Worm (Caenorhabditis elegans): Measurements from ENCODE around the gene R10E4.6.

The R10E4.6 gene

ce11 chrIII:4269220-4269935, 23.8 kb upstream of the R10E4.6 start, which contains the start of the genes sftb-1 and R10E4.1 (continued):
- TF ChIP-seq skn-1 (tag; optimal IDR thresholded peaks at IDR 0.05) (peak; percentile 72), snpc-4 (tag; optimal IDR thresholded peaks at IDR 0.05) (peak; percentile 58), nhr-47 (tag; optimal IDR thresholded peaks at IDR 0.05) (peak; percentile 86), aha-1 (tag; optimal IDR thresholded peaks at IDR 0.05) (no peak), efl-3 (GFP tag; optimal IDR thresholded peaks at IDR 0.05) (no peak), jun-1 (tag; optimal IDR thresholded peaks at IDR 0.05) (peak; percentile 40), nhr-90 (tag; optimal IDR thresholded peaks at IDR 0.05; ENCODE audit: poor library complexity) (peak; percentile 77), snu-23 (GFP tag; optimal IDR thresholded peaks at IDR 0.05) (peak; percentile 85), nhr-20 (tag; optimal IDR thresholded peaks at IDR 0.05) (peak; percentile 80), aly-2 (tag; optimal IDR thresholded peaks at IDR 0.05) (peak; percentile 29), isw-1 (GFP tag; IDR thresholded peaks at IDR 0.05) (peak; percentile 55), tbx-2 (tag; optimal IDR thresholded peaks at IDR 0.05) (peak; percentile 81), elt-3 (tag; optimal IDR thresholded peaks at IDR 0.05) (peak in 2 of 6 experiments; percentile 29 to 49), nhr-11 (tag; optimal IDR thresholded peaks at IDR 0.05) (peak; percentile 22), ztf-4 (tag; optimal IDR thresholded peaks at IDR 0.05) (no peak), nhr-71 (tag; optimal IDR thresholded peaks at IDR 0.05) (peak; percentile 87), rnt-1 (tag; optimal IDR thresholded peaks at IDR 0.05) (peak; percentile 85), sox-4 (tag; optimal IDR thresholded peaks at IDR 0.05) (peak; percentile 52), dpl-1 (GFP tag; optimal IDR thresholded peaks at IDR 0.05) (peak; percentile 66 to 83 (median 81)), lsy-2 (tag; optimal IDR thresholded peaks at IDR 0.05) (peak; percentile 84 to 85), grh-1 (GFP tag; IDR thresholded peaks at IDR 0.05) (0 out of 2 replicates have a peak, but pooled peaks have one; percentile 40), ceh-88 (GFP tag; IDR thresholded peaks at IDR 0.05) (0 out of 2 replicates have a peak, but pooled peaks have one; percentile 15), hpl-2 (GFP tag; optimal IDR thresholded peaks at IDR 0.05) (peak; percentile 22), fkh-8 (tag; optimal IDR thresholded peaks at IDR 0.05) (peak; percentile 62), ces-1 (GFP tag; optimal IDR thresholded peaks at IDR 0.05) (no peak), mef-2 (tag; optimal IDR thresholded peaks at IDR 0.05) (no peak), unc-62 (GFP tag; optimal IDR thresholded peaks at IDR 0.05) (no peak), elt-2 (tag; optimal IDR thresholded peaks at IDR 0.05) (peak; percentile 13), egl-13 (tag; optimal IDR thresholded peaks at IDR 0.05) (peak; percentile 60), unc-86 (tag; optimal IDR thresholded peaks at IDR 0.05) (peak; percentile 66)

DNA sequence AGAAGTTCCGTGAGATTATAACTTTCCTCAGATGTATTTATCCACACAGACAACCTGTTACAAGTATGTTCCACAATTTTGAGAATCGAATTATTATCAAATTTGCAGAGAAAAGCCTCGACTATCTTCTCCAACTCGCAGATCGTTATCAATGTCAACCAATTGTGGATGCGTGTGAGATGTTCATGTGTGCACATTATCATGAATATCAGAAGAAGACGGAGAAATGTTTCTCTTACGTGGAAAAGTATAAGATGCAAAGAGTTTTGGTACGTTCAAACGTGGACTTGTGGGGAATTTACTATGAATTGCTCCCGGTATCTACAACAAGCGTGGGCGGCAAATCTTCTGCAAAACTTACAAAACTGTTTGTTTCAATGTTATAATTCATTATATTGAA, 22.1 kb upstream of the R10E4.6 start:
- TF ChIP-seq tbx-2 (tag; optimal IDR thresholded peaks at IDR 0.05): no peak

DNA sequence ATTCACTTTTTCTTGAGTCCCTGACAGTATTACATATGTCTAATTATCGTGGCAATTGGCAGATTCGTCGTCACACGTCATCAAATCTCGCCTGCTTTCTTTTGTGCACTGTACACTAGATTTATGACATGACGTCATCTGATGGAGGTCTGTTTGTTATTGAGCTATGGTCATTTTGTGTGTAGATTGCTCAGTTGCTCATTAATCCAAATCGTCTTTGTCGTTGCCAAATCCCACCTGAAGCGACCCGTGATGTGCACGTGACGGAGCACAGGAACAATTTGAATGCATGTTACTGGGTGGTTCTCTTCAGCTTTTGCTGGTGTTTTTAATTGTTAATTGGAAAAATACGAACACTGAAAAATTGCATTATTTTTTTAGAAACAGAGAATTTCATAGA, 20.3 kb upstream of the R10E4.6 start:
- TF ChIP-seq hpl-2 (GFP tag; optimal IDR thresholded peaks at IDR 0.05): no peak
- TF ChIP-seq pag-3 (tag; optimal IDR thresholded peaks at IDR 0.05; ENCODE audit: borderline replicate concordance, insufficient read depth): no peak
- no peak for TF ChIP-seq aha-1 (tag; optimal IDR thresholded peaks at IDR 0.05)

DNA sequence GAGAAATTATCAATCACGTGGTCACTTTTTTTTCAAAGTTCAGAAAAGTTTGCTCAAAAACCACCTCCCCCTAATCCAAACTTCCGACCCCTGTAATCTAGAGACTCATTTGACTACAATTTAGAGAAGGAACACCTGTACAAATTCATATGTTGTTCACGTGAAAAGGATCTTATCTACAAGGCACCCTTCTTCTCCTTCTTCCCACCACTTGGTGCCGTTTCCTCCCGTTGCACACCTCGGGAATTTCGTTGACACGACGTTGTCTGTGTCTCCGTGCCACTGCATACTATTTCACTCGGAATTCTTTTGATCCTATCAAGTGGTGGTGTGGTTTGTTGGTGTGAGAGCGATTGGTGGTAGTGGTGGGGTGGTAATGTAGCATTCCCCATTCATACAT, 18.7 kb upstream of the R10E4.6 start:
- no peak for TF ChIP-seq fkh-10 (GFP tag; optimal IDR thresholded peaks at IDR 0.05)
- TF ChIP-seq efl-1 (optimal IDR thresholded peaks at IDR 0.05): no peak
- peak in 1 of 2 experiments; percentile 49 for TF ChIP-seq efl-1 (GFP tag; optimal IDR thresholded peaks at IDR 0.05 in 1 of 2)
- TF ChIP-seq lin-39 (tag; optimal IDR thresholded peaks at IDR 0.05): no peak
- TF ChIP-seq hlh-4 (tag; optimal IDR thresholded peaks at IDR 0.05): no peak
- peak; percentile 12 for TF ChIP-seq lin-14 (GFP tag; optimal IDR thresholded peaks at IDR 0.05)
